Worm (Caenorhabditis elegans): ENCODE data around the gene F55C12.6.

ce11 chrII:5907482-5907881 lies 31.5 kb upstream of the F55C12.6 start, which contains the start of gene vps-35:
- TF ChIP-seq zag-1 (tag; optimal IDR thresholded peaks at IDR 0.05) (no peak), nhr-237 (tag; optimal IDR thresholded peaks at IDR 0.05) (no peak), sma-9 (GFP tag; optimal IDR thresholded peaks at IDR 0.05) (no peak), sma-9 (tag; optimal IDR thresholded peaks at IDR 0.05) (no peak), elt-3 (tag; optimal IDR thresholded peaks at IDR 0.05) (no peak)
